Worm (Caenorhabditis elegans): ENCODE measurements around the gene K12H6.9.

K12H6.9 gene

ce11 chrII:2862557-2863035 lies 38.4 kb downstream of the K12H6.9 start:
- TF ChIP-seq daf-12 (tag; optimal IDR thresholded peaks at IDR 0.05) (no peak), tbx-2 (tag; optimal IDR thresholded peaks at IDR 0.05) (no peak), R02D3.7 (tag; optimal IDR thresholded peaks at IDR 0.05) (no peak), mdl-1 (tag; optimal IDR thresholded peaks at IDR 0.05) (no peak), eor-1 (tag; optimal IDR thresholded peaks at IDR 0.05) (no peak), nhr-237 (tag; optimal IDR thresholded peaks at IDR 0.05) (no peak), ZK546.5 (tag; optimal IDR thresholded peaks at IDR 0.05) (no peak), jun-1 (tag; optimal IDR thresholded peaks at IDR 0.05) (no peak), aly-2 (tag; optimal IDR thresholded peaks at IDR 0.05) (no peak), ceh-82 (tag; optimal IDR thresholded peaks at IDR 0.05) (no peak), mml-1 (tag; optimal IDR thresholded peaks at IDR 0.05) (no peak), nhr-28 (tag; optimal IDR thresholded peaks at IDR 0.05) (no peak), elt-2 (tag; optimal IDR thresholded peaks at IDR 0.05) (no peak), lin-39 (tag; optimal IDR thresholded peaks at IDR 0.05) (no peak), egl-27 (tag; optimal IDR thresholded peaks at IDR 0.05) (no peak), hmg-11 (tag; optimal IDR thresholded peaks at IDR 0.05) (no peak), ztf-11 (tag; optimal IDR thresholded peaks at IDR 0.05) (no peak), nhr-12 (tag; optimal IDR thresholded peaks at IDR 0.05) (no peak), nhr-67 (tag; optimal IDR thresholded peaks at IDR 0.05) (no peak), ceh-16 (tag; optimal IDR thresholded peaks at IDR 0.05) (no peak)

DNA sequence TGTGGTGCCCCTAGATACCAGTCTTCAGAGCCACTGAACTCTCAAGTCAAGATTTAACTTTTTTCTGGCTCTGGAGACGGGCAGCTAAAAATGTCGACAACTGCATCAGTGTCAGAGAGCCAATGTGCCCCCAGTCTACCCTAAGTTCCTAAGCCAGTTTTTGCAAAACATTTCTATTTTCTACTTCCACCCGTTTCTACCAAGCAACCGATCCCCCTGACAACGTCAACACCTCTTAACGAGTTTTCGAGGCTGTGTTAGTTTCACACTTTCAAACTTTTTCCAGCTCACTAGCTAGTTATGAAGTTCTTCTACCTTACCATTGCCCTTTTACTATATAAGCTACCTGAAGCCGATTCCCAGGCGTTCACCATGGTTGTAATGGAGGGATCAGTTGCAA lies 40.0 kb downstream of the K12H6.9 start, which contains the start of gene Y110A2AL.5:
Gene Y110A2AL.5 (plus strand): TSS at position 301 of the 400 bp plus-strand sequence.
- TF ChIP-seq lsy-12 (tag; optimal IDR thresholded peaks at IDR 0.05) (no peak), ceh-9 (tag; optimal IDR thresholded peaks at IDR 0.05) (no peak), mdl-1 (tag; optimal IDR thresholded peaks at IDR 0.05) (no peak), nhr-23 (tag; optimal IDR thresholded peaks at IDR 0.05) (no peak), lin-15B (tag; optimal IDR thresholded peaks at IDR 0.05) (no peak), elt-3 (tag; optimal IDR thresholded peaks at IDR 0.05) (no peak)

DNA sequence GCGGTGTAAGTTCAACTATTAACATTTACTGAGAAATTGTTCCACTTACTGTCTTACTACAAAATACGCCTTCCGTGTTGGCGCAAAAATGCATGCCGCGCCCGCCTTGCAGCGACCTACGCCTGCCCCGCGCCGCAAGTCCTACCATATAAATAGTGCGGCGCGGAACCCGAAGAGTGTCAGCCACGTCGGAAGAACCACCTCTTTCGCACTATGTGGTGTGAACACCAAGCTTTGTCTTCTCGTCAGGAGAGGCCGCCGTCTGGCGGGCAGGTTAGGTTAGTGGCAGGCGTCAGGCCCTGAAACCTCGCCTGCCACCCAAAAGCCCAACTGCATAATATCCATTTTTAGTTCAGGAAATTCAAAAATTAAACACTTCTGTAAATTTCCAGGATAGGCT lies 41.2 kb downstream of the K12H6.9 start:
- TF ChIP-seq ztf-4 (tag; optimal IDR thresholded peaks at IDR 0.05) (no peak), ztf-11 (tag; optimal IDR thresholded peaks at IDR 0.05) (no peak), eor-1 (tag; optimal IDR thresholded peaks at IDR 0.05) (no peak), elt-2 (tag; optimal IDR thresholded peaks at IDR 0.05) (no peak), nhr-23 (tag; optimal IDR thresholded peaks at IDR 0.05) (no peak), elt-3 (tag; optimal IDR thresholded peaks at IDR 0.05) (no peak), nhr-76 (tag; optimal IDR thresholded peaks at IDR 0.05) (no peak), lin-15B (tag; optimal IDR thresholded peaks at IDR 0.05) (no peak), ZK546.5 (tag; optimal IDR thresholded peaks at IDR 0.05) (no peak), ceh-9 (tag; optimal IDR thresholded peaks at IDR 0.05) (no peak), fkh-10 (GFP tag; optimal IDR thresholded peaks at IDR 0.05) (no peak), nfya-1 (tag; optimal IDR thresholded peaks at IDR 0.05; ENCODE audit: insufficient read depth) (no peak), fos-1 (tag; optimal IDR thresholded peaks at IDR 0.05) (no peak), nhr-12 (tag; optimal IDR thresholded peaks at IDR 0.05) (no peak), R02D3.7 (tag; optimal IDR thresholded peaks at IDR 0.05) (no peak), nhr-43 (tag; optimal IDR thresholded peaks at IDR 0.05; ENCODE audit: poor library complexity, severe bottlenecking) (no peak)

DNA sequence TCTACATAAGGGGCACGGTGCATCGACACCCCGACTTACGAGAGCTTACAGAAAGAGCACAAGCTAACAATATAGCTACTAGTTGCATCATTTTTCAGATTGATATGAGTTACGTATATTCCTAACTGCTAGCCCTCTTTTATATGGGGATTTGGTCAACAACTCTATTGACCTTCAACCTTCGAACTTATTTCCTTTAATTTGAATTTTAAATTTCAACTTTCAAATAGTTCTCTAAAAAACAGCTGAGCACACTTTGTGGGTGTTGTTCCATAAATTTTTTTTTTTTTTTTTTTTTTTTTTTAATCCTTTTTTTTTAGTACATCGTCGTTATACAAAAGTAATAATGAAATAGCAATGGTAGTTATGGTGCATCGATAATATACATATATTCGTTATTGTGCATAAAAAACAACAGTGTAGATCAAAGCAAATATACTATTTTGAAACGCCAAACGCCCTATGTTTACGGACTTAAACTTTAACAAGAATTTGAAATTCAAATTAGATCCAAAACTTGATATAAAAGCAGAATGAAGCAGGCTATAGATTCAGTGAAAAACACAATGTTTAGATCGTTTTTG lies 42.4 kb downstream of the K12H6.9 start, which contains the start of the genes Y110A2AL.9 and Y110A2AL.3:
Gene Y110A2AL.9 (minus strand): TSS at position 101 of the 584 bp plus-strand sequence.
Gene Y110A2AL.3 (plus strand): TSS at position 534 of the 584 bp plus-strand sequence.
- no peak for TF ChIP-seq lin-15B (tag; optimal IDR thresholded peaks at IDR 0.05)
- TF ChIP-seq fkh-2 (tag; optimal IDR thresholded peaks at IDR 0.05): no peak
- TF ChIP-seq elt-3 (tag; optimal IDR thresholded peaks at IDR 0.05): no peak
- no peak for TF ChIP-seq fkh-10 (GFP tag; optimal IDR thresholded peaks at IDR 0.05)
- TF ChIP-seq R02D3.7 (tag; optimal IDR thresholded peaks at IDR 0.05): no peak
- TF ChIP-seq nhr-76 (tag; optimal IDR thresholded peaks at IDR 0.05): no peak

- TF ChIP-seq pha-4 (tag; optimal IDR thresholded peaks at IDR 0.05): no peak
- TF ChIP-seq lin-39 (tag; optimal IDR thresholded peaks at IDR 0.05): no peak
- TF ChIP-seq lsy-12 (tag; optimal IDR thresholded peaks at IDR 0.05): no peak
- TF ChIP-seq ceh-82 (tag; optimal IDR thresholded peaks at IDR 0.05): no peak
- no peak for TF ChIP-seq elt-2 (tag; optimal IDR thresholded peaks at IDR 0.05)
- TF ChIP-seq aly-2 (tag; optimal IDR thresholded peaks at IDR 0.05): no peak
These were observed 43.5 kb downstream of the K12H6.9 start, which contains the start of gene Y110A2AL.2 for ce11 chrII:2867701-2868100. Gene Y110A2AL.2, plus strand, starts transcription at chrII:2868001.

Measured in whole organism, L3 larva.